Worm (Caenorhabditis elegans): ENCODE results near the gene glrx-22.

The glrx-22 gene

DNA sequence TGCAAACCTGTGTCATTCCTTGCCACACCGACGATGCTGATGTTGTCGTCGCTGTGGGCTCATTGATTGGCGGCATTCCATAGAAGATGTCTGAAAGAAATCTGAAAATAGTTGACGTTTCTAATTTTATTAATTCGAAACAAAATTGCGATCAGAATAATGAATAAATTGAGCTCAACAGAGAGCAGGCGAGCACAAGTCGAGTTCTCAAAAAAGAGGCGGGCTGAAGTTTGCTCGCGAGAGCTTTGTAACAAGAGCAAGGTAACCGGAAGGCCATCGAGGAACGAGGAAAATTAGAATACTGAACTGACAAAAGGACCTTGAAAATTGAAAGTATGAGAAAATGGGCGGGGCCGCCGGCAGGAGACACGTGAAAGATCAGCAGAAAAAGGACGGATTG lies 35.5 kb upstream of the glrx-22 start, which contains the start of gene nhr-66:
nhr-66 (minus strand) TSS at position 101 of the 400 bp plus-strand sequence.
- no peak for TF ChIP-seq lsy-12 (tag; optimal IDR thresholded peaks at IDR 0.05)
- no peak for TF ChIP-seq snpc-4 (tag; optimal IDR thresholded peaks at IDR 0.05)
- no peak for TF ChIP-seq ceh-28 (tag; optimal IDR thresholded peaks at IDR 0.05)
- no peak for TF ChIP-seq zag-1 (tag; optimal IDR thresholded peaks at IDR 0.05)
- TF ChIP-seq jun-1 (tag; optimal IDR thresholded peaks at IDR 0.05) = no peak
- no peak for TF ChIP-seq ZK546.5 (tag; optimal IDR thresholded peaks at IDR 0.05)
- no peak for TF ChIP-seq nhr-23 (tag; optimal IDR thresholded peaks at IDR 0.05)
- TF ChIP-seq ztf-11 (tag; optimal IDR thresholded peaks at IDR 0.05) = no peak
- no peak for TF ChIP-seq ama-1 (optimal IDR thresholded peaks at IDR 0.05)
- no peak for TF ChIP-seq mdl-1 (tag; optimal IDR thresholded peaks at IDR 0.05)
- no peak for TF ChIP-seq mml-1 (tag; optimal IDR thresholded peaks at IDR 0.05)
- no peak for TF ChIP-seq unc-62 (GFP tag; optimal IDR thresholded peaks at IDR 0.05)
- no peak for TF ChIP-seq elt-1 (tag; optimal IDR thresholded peaks at IDR 0.05)
- TF ChIP-seq elt-2 (tag; optimal IDR thresholded peaks at IDR 0.05) = no peak
- TF ChIP-seq nhr-76 (tag; optimal IDR thresholded peaks at IDR 0.05) = no peak

- no peak for TF ChIP-seq ceh-28 (tag; optimal IDR thresholded peaks at IDR 0.05)
- no peak for TF ChIP-seq ZK546.5 (tag; optimal IDR thresholded peaks at IDR 0.05)
- no peak for TF ChIP-seq egl-5 (tag; optimal IDR thresholded peaks at IDR 0.05)
Measured at ce11 chrIV:8235114-8235686, 34.2 kb upstream of the glrx-22 start.

DNA sequence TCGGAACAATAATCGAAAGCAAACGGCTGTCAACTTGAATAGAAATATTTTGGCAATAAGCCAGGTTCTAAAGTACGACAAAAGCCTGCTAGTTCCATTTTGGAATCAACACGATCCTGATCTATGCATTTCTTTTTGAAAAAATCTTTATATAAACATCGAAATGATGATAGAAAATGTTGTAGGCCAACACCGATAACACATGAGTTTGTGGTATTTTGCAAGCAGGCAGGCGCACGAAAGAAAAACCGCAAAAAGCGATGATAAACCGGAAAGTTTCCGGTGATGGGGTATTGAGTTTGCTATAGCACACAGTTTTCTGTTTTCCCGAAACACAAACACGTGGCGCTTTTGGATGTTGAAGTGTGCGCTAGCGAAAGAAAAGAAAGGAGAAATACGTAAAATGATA lies 33.1 kb upstream of the glrx-22 start:
- TF ChIP-seq lin-39 (tag; optimal IDR thresholded peaks at IDR 0.05) = no peak
- TF ChIP-seq ZK546.5 (tag; optimal IDR thresholded peaks at IDR 0.05) = no peak
- TF ChIP-seq nhr-67 (tag; optimal IDR thresholded peaks at IDR 0.05) = no peak
- TF ChIP-seq mdl-1 (tag; optimal IDR thresholded peaks at IDR 0.05) = no peak
- no peak for TF ChIP-seq nfya-1 (tag; optimal IDR thresholded peaks at IDR 0.05; ENCODE audit: insufficient read depth)
- peak; percentile 55 for TF ChIP-seq pha-4 (tag; optimal IDR thresholded peaks at IDR 0.05)
- TF ChIP-seq elt-3 (tag; optimal IDR thresholded peaks at IDR 0.05) = no peak
- TF ChIP-seq nhr-25 (tag; optimal IDR thresholded peaks at IDR 0.05) = peak; percentile 15
- TF ChIP-seq snpc-4 (tag; optimal IDR thresholded peaks at IDR 0.05) = no peak
- peak; percentile 80 for TF ChIP-seq nhr-43 (tag; optimal IDR thresholded peaks at IDR 0.05; ENCODE audit: poor library complexity, severe bottlenecking)
- TF ChIP-seq ztf-4 (tag; optimal IDR thresholded peaks at IDR 0.05) = no peak
- TF ChIP-seq egl-27 (tag; optimal IDR thresholded peaks at IDR 0.05) = no peak
- TF ChIP-seq hmg-11 (tag; optimal IDR thresholded peaks at IDR 0.05) = no peak
- TF ChIP-seq elt-2 (tag; optimal IDR thresholded peaks at IDR 0.05) = peak; percentile 47
- no peak for TF ChIP-seq eor-1 (tag; optimal IDR thresholded peaks at IDR 0.05)
- no peak for TF ChIP-seq ceh-28 (tag; optimal IDR thresholded peaks at IDR 0.05)
- TF ChIP-seq ztf-11 (tag; optimal IDR thresholded peaks at IDR 0.05) = no peak
- no peak for TF ChIP-seq nhr-76 (tag; optimal IDR thresholded peaks at IDR 0.05)
- TF ChIP-seq lin-15B (tag; optimal IDR thresholded peaks at IDR 0.05) = no peak
- no peak for TF ChIP-seq ceh-9 (tag; optimal IDR thresholded peaks at IDR 0.05)
- no peak for TF ChIP-seq mml-1 (tag; optimal IDR thresholded peaks at IDR 0.05)
- TF ChIP-seq nhr-11 (tag; optimal IDR thresholded peaks at IDR 0.05) = no peak
- TF ChIP-seq nhr-12 (tag; optimal IDR thresholded peaks at IDR 0.05) = no peak
- TF ChIP-seq aly-2 (tag; optimal IDR thresholded peaks at IDR 0.05) = no peak
- no peak for TF ChIP-seq unc-39 (tag; optimal IDR thresholded peaks at IDR 0.05)
- TF ChIP-seq elt-1 (tag; optimal IDR thresholded peaks at IDR 0.05) = no peak
- TF ChIP-seq R02D3.7 (tag; optimal IDR thresholded peaks at IDR 0.05) = no peak
- TF ChIP-seq unc-62 (GFP tag; optimal IDR thresholded peaks at IDR 0.05) = no peak
- TF ChIP-seq nhr-237 (tag; optimal IDR thresholded peaks at IDR 0.05) = no peak
- no peak for TF ChIP-seq fkh-2 (tag; optimal IDR thresholded peaks at IDR 0.05)
- no peak for TF ChIP-seq tbx-2 (tag; optimal IDR thresholded peaks at IDR 0.05)
- no peak for TF ChIP-seq sea-2 (GFP tag; optimal IDR thresholded peaks at IDR 0.05)
- TF ChIP-seq daf-12 (tag; optimal IDR thresholded peaks at IDR 0.05) = no peak
- no peak for TF ChIP-seq nhr-23 (tag; optimal IDR thresholded peaks at IDR 0.05)
- no peak for TF ChIP-seq zag-1 (tag; optimal IDR thresholded peaks at IDR 0.05)
- no peak for TF ChIP-seq fkh-10 (GFP tag; optimal IDR thresholded peaks at IDR 0.05)
- TF ChIP-seq lsy-12 (tag; optimal IDR thresholded peaks at IDR 0.05) = no peak
- TF ChIP-seq egl-5 (tag; optimal IDR thresholded peaks at IDR 0.05) = no peak
- TF ChIP-seq skn-1 (tag; optimal IDR thresholded peaks at IDR 0.05) = peak; percentile 33
- TF ChIP-seq ceh-16 (tag; optimal IDR thresholded peaks at IDR 0.05) = no peak
- TF ChIP-seq nhr-77 (tag; optimal IDR thresholded peaks at IDR 0.05) = no peak
- TF ChIP-seq ama-1 (optimal IDR thresholded peaks at IDR 0.05) = no peak
- TF ChIP-seq nhr-28 (tag; optimal IDR thresholded peaks at IDR 0.05) = no peak
- no peak for TF ChIP-seq ceh-82 (tag; optimal IDR thresholded peaks at IDR 0.05)
- no peak for TF ChIP-seq jun-1 (tag; optimal IDR thresholded peaks at IDR 0.05)
- peak; percentile 61 for TF ChIP-seq pqm-1 (tag; optimal IDR thresholded peaks at IDR 0.05)
- no peak for TF ChIP-seq fos-1 (tag; optimal IDR thresholded peaks at IDR 0.05)
